Worm (Caenorhabditis elegans): ENCODE data around the gene ife-3.

ife-3 gene

DNA sequence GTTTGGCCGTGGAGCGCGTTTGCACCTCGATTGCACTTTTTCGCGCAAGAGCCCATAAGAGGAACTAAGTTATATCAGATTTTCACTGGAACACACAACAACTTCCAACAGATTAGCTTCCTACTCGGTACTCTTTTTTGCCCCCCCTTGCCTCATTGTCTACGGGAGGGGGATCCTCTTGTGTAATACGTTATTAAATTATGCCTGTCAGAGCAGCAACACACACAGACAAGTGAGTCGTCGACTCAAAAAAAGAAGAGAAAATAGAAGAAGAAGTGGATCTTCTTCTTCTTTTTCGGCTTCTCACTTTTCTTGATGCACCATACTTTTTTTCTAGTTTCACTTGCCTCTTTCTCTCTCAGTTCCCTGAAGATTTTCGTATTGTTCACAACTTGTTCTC is 3.5 kb upstream of the ife-3 start:
- no peak for TF ChIP-seq lin-13 (GFP tag; optimal IDR thresholded peaks at IDR 0.05)
- no peak for TF ChIP-seq elt-1 (tag; optimal IDR thresholded peaks at IDR 0.05)
- TF ChIP-seq nhr-11 (tag; optimal IDR thresholded peaks at IDR 0.05): no peak
- TF ChIP-seq ama-1 (optimal IDR thresholded peaks at IDR 0.05): no peak
- TF ChIP-seq C34F6.9 (tag; optimal IDR thresholded peaks at IDR 0.05): no peak
- TF ChIP-seq skn-1 (tag; optimal IDR thresholded peaks at IDR 0.05): no peak
- no peak for TF ChIP-seq unc-62 (GFP tag; optimal IDR thresholded peaks at IDR 0.05)
- TF ChIP-seq ceh-16 (tag; optimal IDR thresholded peaks at IDR 0.05): no peak
- no peak for TF ChIP-seq mdl-1 (tag; optimal IDR thresholded peaks at IDR 0.05)
- no peak for TF ChIP-seq ztf-4 (tag; optimal IDR thresholded peaks at IDR 0.05)
- no peak for TF ChIP-seq nhr-77 (tag; optimal IDR thresholded peaks at IDR 0.05)
- TF ChIP-seq blmp-1 (tag; optimal IDR thresholded peaks at IDR 0.05; ENCODE audit: insufficient read depth): no peak
- TF ChIP-seq aly-2 (tag; optimal IDR thresholded peaks at IDR 0.05): no peak
- no peak for TF ChIP-seq nhr-12 (tag; optimal IDR thresholded peaks at IDR 0.05)
- TF ChIP-seq sem-4 (tag; optimal IDR thresholded peaks at IDR 0.05): no peak

DNA sequence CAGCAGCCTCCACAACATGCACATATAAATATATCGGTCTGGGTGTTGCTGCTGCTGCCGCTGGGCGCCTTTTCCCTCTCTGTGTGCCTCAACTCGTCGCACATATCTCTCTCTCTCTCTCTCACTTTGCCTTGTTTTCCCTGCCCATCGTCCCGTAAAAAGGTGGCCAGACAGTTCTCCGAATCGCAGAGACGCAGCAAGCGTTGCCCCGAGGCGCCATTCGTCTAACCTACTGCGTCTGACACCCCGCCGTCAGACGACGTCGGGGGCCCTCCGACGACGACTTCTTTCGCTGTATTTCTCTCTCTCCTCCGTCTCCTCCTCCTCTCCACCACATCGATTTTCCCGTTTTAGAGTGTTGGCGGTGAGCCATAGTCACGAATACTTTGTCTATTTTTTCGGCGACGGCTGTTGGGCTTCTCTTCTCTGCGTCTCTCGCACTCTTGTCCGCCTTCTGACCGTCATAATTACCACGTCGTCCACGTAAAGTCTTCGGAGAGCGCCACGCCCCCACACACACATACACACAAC is 1.2 kb upstream of the ife-3 start, which contains the start of gene B0348.10:
Gene B0348.10, minus strand, starts transcription at position 24 of the 531 bp plus-strand sequence.
- TF ChIP-seq ceh-16 (tag; optimal IDR thresholded peaks at IDR 0.05): peak; percentile 64
- peak; percentile 87 for TF ChIP-seq F13H6.1 (tag; optimal IDR thresholded peaks at IDR 0.05)
- TF ChIP-seq nhr-25 (tag; optimal IDR thresholded peaks at IDR 0.05): peak; percentile 68
- TF ChIP-seq unc-39 (tag; optimal IDR thresholded peaks at IDR 0.05): peak; percentile 83
- peak; percentile 15 for TF ChIP-seq egl-27 (tag; optimal IDR thresholded peaks at IDR 0.05)
- TF ChIP-seq nhr-12 (tag; optimal IDR thresholded peaks at IDR 0.05): no peak
- TF ChIP-seq lsy-2 (tag; optimal IDR thresholded peaks at IDR 0.05): peak in 1 of 2 experiments; percentile 79
- peak; percentile 40 for TF ChIP-seq nhr-6 (tag; optimal IDR thresholded peaks at IDR 0.05)
- peak; percentile 76 for TF ChIP-seq nhr-21 (tag; optimal IDR thresholded peaks at IDR 0.05)
- TF ChIP-seq ztf-4 (tag; optimal IDR thresholded peaks at IDR 0.05): peak; percentile 27
- TF ChIP-seq Y55F3AM.14 (GFP tag; optimal IDR thresholded peaks at IDR 0.05): peak; percentile 64
- no peak for TF ChIP-seq nhr-11 (tag; optimal IDR thresholded peaks at IDR 0.05)
- peak; percentile 77 for TF ChIP-seq zag-1 (tag; optimal IDR thresholded peaks at IDR 0.05)
- TF ChIP-seq snpc-4 (tag; optimal IDR thresholded peaks at IDR 0.05): no peak
- TF ChIP-seq nhr-10 (tag; optimal IDR thresholded peaks at IDR 0.05): peak; percentile 0
- TF ChIP-seq sma-3 (GFP tag; optimal IDR thresholded peaks at IDR 0.05): peak; percentile 67
- TF ChIP-seq fos-1 (tag; optimal IDR thresholded peaks at IDR 0.05): peak; percentile 62
- TF ChIP-seq mdl-1 (tag; optimal IDR thresholded peaks at IDR 0.05): peak in 1 of 2 experiments; percentile 67
- no peak for TF ChIP-seq dmd-4 (tag; optimal IDR thresholded peaks at IDR 0.05)
- peak; percentile 65 for TF ChIP-seq gmeb-1 (tag; optimal IDR thresholded peaks at IDR 0.05)
- TF ChIP-seq C34F6.9 (tag; optimal IDR thresholded peaks at IDR 0.05): peak; percentile 90
- TF ChIP-seq sem-4 (tag; optimal IDR thresholded peaks at IDR 0.05): peak; percentile 55
- peak; percentile 55 for TF ChIP-seq mab-5 (tag; optimal IDR thresholded peaks at IDR 0.05)
- TF ChIP-seq alr-1 (tag; optimal IDR thresholded peaks at IDR 0.05): no peak
- TF ChIP-seq sma-9 (GFP tag; optimal IDR thresholded peaks at IDR 0.05): peak; percentile 72
- no peak for TF ChIP-seq sma-9 (tag; optimal IDR thresholded peaks at IDR 0.05)
- peak; percentile 53 for TF ChIP-seq lin-13 (GFP tag; optimal IDR thresholded peaks at IDR 0.05)
- TF ChIP-seq nhr-77 (tag; optimal IDR thresholded peaks at IDR 0.05): no peak
- no peak for TF ChIP-seq nhr-237 (tag; optimal IDR thresholded peaks at IDR 0.05)
- peak; percentile 42 for TF ChIP-seq blmp-1 (tag; optimal IDR thresholded peaks at IDR 0.05; ENCODE audit: insufficient read depth)
- TF ChIP-seq nhr-129 (tag; optimal IDR thresholded peaks at IDR 0.05): peak; percentile 72
- peak; percentile 0 for TF ChIP-seq ceh-82 (tag; optimal IDR thresholded peaks at IDR 0.05)
- TF ChIP-seq unc-55 (GFP tag; optimal IDR thresholded peaks at IDR 0.05): peak; percentile 83
- TF ChIP-seq unc-62 (GFP tag; optimal IDR thresholded peaks at IDR 0.05): peak; percentile 39
- peak; percentile 75 for TF ChIP-seq crh-2 (tag; optimal IDR thresholded peaks at IDR 0.05)
- peak; percentile 72 for TF ChIP-seq lin-11 (tag; optimal IDR thresholded peaks at IDR 0.05)

DNA sequence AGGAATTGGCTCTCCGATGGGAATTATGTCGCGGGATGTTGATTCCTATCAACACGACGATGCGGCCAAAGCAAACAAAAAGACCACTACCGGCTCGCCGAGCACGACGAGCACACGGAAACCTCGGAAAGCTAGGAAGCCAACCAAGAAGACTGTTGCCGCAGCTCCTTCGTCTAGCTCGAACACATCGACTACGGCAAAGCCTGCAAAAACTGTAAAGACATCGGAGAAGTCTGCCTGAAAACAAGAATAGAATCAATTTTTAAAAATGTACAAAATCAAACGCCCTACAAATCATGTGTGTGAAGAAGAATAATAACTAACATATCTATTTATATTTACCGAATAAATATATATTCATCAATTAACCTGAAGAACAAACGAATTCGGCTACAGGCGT is 1.4 kb downstream of the ife-3 start:
- TF ChIP-seq ztf-11 (tag; optimal IDR thresholded peaks at IDR 0.05): no peak
- no peak for TF ChIP-seq F13H6.1 (tag; optimal IDR thresholded peaks at IDR 0.05)
- TF ChIP-seq ama-1 (optimal IDR thresholded peaks at IDR 0.05): no peak
- no peak for TF ChIP-seq nhr-237 (tag; optimal IDR thresholded peaks at IDR 0.05)
- no peak for TF ChIP-seq mdl-1 (tag; optimal IDR thresholded peaks at IDR 0.05)
- no peak for TF ChIP-seq skn-1 (tag; optimal IDR thresholded peaks at IDR 0.05)
- no peak for TF ChIP-seq elt-3 (tag; optimal IDR thresholded peaks at IDR 0.05)
- no peak for TF ChIP-seq mbf-1 (tag; optimal IDR thresholded peaks at IDR 0.05)
- TF ChIP-seq sma-9 (GFP tag; optimal IDR thresholded peaks at IDR 0.05): no peak
- TF ChIP-seq sma-9 (tag; optimal IDR thresholded peaks at IDR 0.05): no peak
- TF ChIP-seq sem-4 (tag; optimal IDR thresholded peaks at IDR 0.05): no peak
- TF ChIP-seq egl-27 (tag; optimal IDR thresholded peaks at IDR 0.05): no peak

Data from whole organism, L2 larva.